Worm (Caenorhabditis elegans): ENCODE measurements around the gene ost-1.

DNA sequence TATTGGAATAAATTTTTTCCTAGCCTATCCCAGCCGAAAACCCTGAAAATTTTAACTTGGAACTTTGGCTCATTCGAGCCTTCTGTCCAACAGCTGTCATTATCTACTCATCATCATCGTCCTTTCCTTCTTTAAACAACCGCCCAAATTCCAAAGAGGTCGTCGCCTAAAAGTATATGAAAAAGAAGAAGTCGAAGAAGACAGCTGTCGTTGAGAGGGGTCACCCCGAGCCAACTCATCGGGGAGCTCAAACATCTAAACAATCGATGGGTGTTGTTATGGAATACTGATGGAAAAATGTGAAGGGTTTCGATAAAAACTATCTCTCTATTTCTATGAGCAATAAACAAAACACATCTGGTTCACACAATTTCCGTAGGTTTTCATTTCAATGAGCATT, 2.1 kb upstream of the ost-1 start:
- TF ChIP-seq sma-9 (GFP tag; optimal IDR thresholded peaks at IDR 0.05) (peak; percentile 2), sma-9 (tag; optimal IDR thresholded peaks at IDR 0.05) (no peak), mab-5 (tag; optimal IDR thresholded peaks at IDR 0.05) (no peak), elt-3 (tag; optimal IDR thresholded peaks at IDR 0.05) (no peak), unc-62 (GFP tag; optimal IDR thresholded peaks at IDR 0.05) (no peak), egl-27 (tag; optimal IDR thresholded peaks at IDR 0.05) (no peak), fos-1 (tag; optimal IDR thresholded peaks at IDR 0.05) (no peak), snpc-4 (tag; optimal IDR thresholded peaks at IDR 0.05) (no peak), lin-13 (GFP tag; optimal IDR thresholded peaks at IDR 0.05) (no peak), mdl-1 (tag; optimal IDR thresholded peaks at IDR 0.05) (no peak), ztf-1 (GFP tag; conservative IDR thresholded peaks at IDR 0.05) (no peak), F13H6.1 (tag; optimal IDR thresholded peaks at IDR 0.05) (peak; percentile 46), nhr-77 (tag; optimal IDR thresholded peaks at IDR 0.05) (no peak)
